Fruit fly (Drosophila melanogaster) whole organism, embryonic: ENCODE results near the gene PIG-Wb.

ENCODE experiments used
- Ada2b ChIP-seq: fragments of 200-800 bp; sonication (Bioruptor generic); IDR thresholded peaks from 2 replicates; pipeline ENCODE4 v1.3.6; 2022; ENCODE audit warnings: missing biosample characterization, missing genetic modification characterization
- Antp ChIP-seq: fragments of 200-800 bp; sonication (Bioruptor generic); optimal IDR thresholded peaks from 3 replicates; lab custom pipeline; 2016; ENCODE audit warnings: missing biosample characterization, missing genetic modification characterization
- Atf-2 ChIP-seq: fragments of 200-800 bp; sonication (Bioruptor generic); optimal IDR thresholded peaks from 2 replicates; lab custom pipeline; 2016; ENCODE audit warnings: missing biosample characterization, missing genetic modification characterization
- Awh ChIP-seq: fragments of 200-800 bp; sonication (Bioruptor generic); IDR thresholded peaks from 2 replicates; pipeline ENCODE4, ENCODE4 v1.3.6; 2022; ENCODE audit warnings: missing biosample characterization, missing genetic modification characterization
- BEAF-32 ChIP-seq: fragments of 200-800 bp; sonication (Bioruptor generic); optimal IDR thresholded peaks from 3 replicates; lab custom pipeline; 2017; ENCODE audit warnings: missing biosample characterization, missing genetic modification characterization, mild to moderate bottlenecking, moderate library complexity, missing genetic modification reagents
- CG11247 ChIP-seq: fragments of 200-800 bp; sonication (Bioruptor generic); IDR thresholded peaks from 2 replicates; pipeline ENCODE4 v1.3.6; 2022; ENCODE audit warnings: missing biosample characterization, missing genetic modification characterization
- CG11456 ChIP-seq: fragments of 200-800 bp; sonication (Bioruptor generic); IDR thresholded peaks from 3 replicates; pipeline ENCODE4 v1.3.6; 2022; ENCODE audit warnings: missing biosample characterization, missing genetic modification characterization
- CG11695 ChIP-seq: fragments of 200-800 bp; sonication (Bioruptor generic); IDR thresholded peaks from 3 replicates; pipeline ENCODE4 v1.3.6; 2022; ENCODE audit warnings: missing biosample characterization, missing genetic modification characterization
- CG11696 ChIP-seq: fragments of 200-800 bp; sonication (Bioruptor generic); IDR thresholded peaks from 2 replicates; pipeline ENCODE4 v1.3.6; 2022; ENCODE audit warnings: missing biosample characterization, missing genetic modification characterization
- CG12155 ChIP-seq: fragments of 200-800 bp; sonication (Bioruptor generic); optimal IDR thresholded peaks from 3 replicates; lab custom pipeline; 2016; ENCODE audit warnings: missing biosample characterization, missing genetic modification characterization
- CG12391 ChIP-seq: fragments of 200-800 bp; sonication (Bioruptor generic); optimal IDR thresholded peaks from 3 replicates; lab custom pipeline; 2018; ENCODE audit warnings: missing biosample characterization, mild to moderate bottlenecking, missing genetic modification characterization, moderate library complexity
- CG12744 ChIP-seq: fragments of 200-800 bp; sonication (Bioruptor generic); optimal IDR thresholded peaks from 2 replicates; lab custom pipeline; 2016; ENCODE audit warnings: missing biosample characterization, missing genetic modification characterization
- CG13424 ChIP-seq: fragments of 200-800 bp; sonication (Bioruptor generic); optimal IDR thresholded peaks from 2 replicates; lab custom pipeline; 2019; ENCODE audit warnings: missing biosample characterization, mild to moderate bottlenecking, missing genetic modification characterization, moderate library complexity
- CG14441 ChIP-seq: fragments of 200-800 bp; sonication (Bioruptor generic); IDR thresholded peaks from 2 replicates; pipeline ENCODE4 v1.3.6; 2022; ENCODE audit warnings: missing biosample characterization, missing genetic modification characterization
- CG1603 ChIP-seq: fragments of 200-800 bp; sonication (Bioruptor generic); optimal IDR thresholded peaks from 2 replicates; lab custom pipeline; 2019; ENCODE audit warnings: missing biosample characterization, mild to moderate bottlenecking, missing genetic modification characterization, moderate library complexity
- CG17328 ChIP-seq: fragments of 200-800 bp; sonication (Bioruptor generic); IDR thresholded peaks from 2 replicates; pipeline ENCODE4 v1.3.6; 2022; ENCODE audit warnings: missing biosample characterization, missing genetic modification characterization
- CG30403 ChIP-seq: fragments of 200-800 bp; sonication (Bioruptor generic); optimal IDR thresholded peaks from 3 replicates; lab custom pipeline; 2016; ENCODE audit warnings: missing biosample characterization, missing genetic modification characterization
- CG7271 ChIP-seq: fragments of 200-800 bp; sonication (Bioruptor generic); optimal IDR thresholded peaks from 2 replicates; lab custom pipeline; 2018; ENCODE audit warnings: missing biosample characterization, mild to moderate bottlenecking, missing genetic modification characterization, moderate library complexity
- CG7745 ChIP-seq: fragments of 200-800 bp; sonication (Bioruptor generic); optimal IDR thresholded peaks from 2 replicates; lab custom pipeline; 2018; ENCODE audit warnings: missing biosample characterization, mild to moderate bottlenecking, missing genetic modification characterization, moderate library complexity
- CG8089 ChIP-seq: fragments of 200-800 bp; sonication (Bioruptor generic); optimal IDR thresholded peaks from 3 replicates; lab custom pipeline; 2016; ENCODE audit warnings: missing biosample characterization, missing genetic modification characterization
- CG9797 ChIP-seq: fragments of 200-800 bp; sonication (Bioruptor generic); optimal IDR thresholded peaks from 3 replicates; lab custom pipeline; 2018; ENCODE audit warnings: missing biosample characterization, mild to moderate bottlenecking, missing genetic modification characterization
- Dbx ChIP-seq: fragments of 200-800 bp; sonication (Bioruptor generic); IDR thresholded peaks from 3 replicates; pipeline ENCODE4 v1.3.6; 2022; ENCODE audit warnings: missing biosample characterization, missing genetic modification characterization
- E2f1 ChIP-seq: fragments of 200-800 bp; sonication (Bioruptor generic); IDR thresholded peaks from 2 replicates; pipeline ENCODE4 v1.3.6; 2022; ENCODE audit warnings: missing biosample characterization, missing genetic modification characterization
- HLH4C ChIP-seq: fragments of 200-800 bp; sonication (Bioruptor generic); IDR thresholded peaks from 3 replicates; pipeline ENCODE4 v1.3.6; 2022; ENCODE audit warnings: missing biosample characterization, missing genetic modification characterization; ENCODE audit not compliant: partially characterized antibody
- Oaz ChIP-seq: fragments of 200-800 bp; sonication (Bioruptor generic); IDR thresholded peaks from 2 replicates; pipeline ENCODE4 v1.3.6; 2022; ENCODE audit warnings: missing biosample characterization, missing genetic modification characterization
- Ptx1 ChIP-seq: fragments of 200-800 bp; sonication (Bioruptor generic); IDR thresholded peaks from 2 replicates; pipeline ENCODE4 v1.3.6; 2022; ENCODE audit warnings: missing biosample characterization, missing genetic modification characterization
- Sox102F ChIP-seq: fragments of 200-800 bp; sonication (Bioruptor generic); optimal IDR thresholded peaks from 2 replicates; lab custom pipeline; 2018; ENCODE audit warnings: missing biosample characterization, mild to moderate bottlenecking, missing genetic modification characterization, moderate library complexity
- Stat92E ChIP-seq, 3 experiments: fragments of >200 bp in 2 of 3; fragments of 200-800 bp in 1 of 3; sonication (Bioruptor generic) in 1 of 3; optimal IDR thresholded peaks; 2 replicates each; lab custom pipeline; 2017 to 2019; ENCODE audit warnings: missing biosample characterization in 3 of 3, missing genetic modification characterization in 3 of 3, mild to moderate bottlenecking in 1 of 3, moderate library complexity in 1 of 3
- Xrp1 ChIP-seq: fragments of 200-800 bp; sonication (Bioruptor generic); IDR thresholded peaks from 2 replicates; pipeline ENCODE4 v1.3.6; 2022; ENCODE audit warnings: missing biosample characterization, missing genetic modification characterization
- amos ChIP-seq: fragments of 200-800 bp; sonication (Bioruptor generic); IDR thresholded peaks from 2 replicates; pipeline ENCODE4 v1.3.6; 2022; ENCODE audit warnings: missing biosample characterization, missing genetic modification characterization; ENCODE audit not compliant: partially characterized antibody
- az2 ChIP-seq: fragments of 200-800 bp; sonication (Bioruptor generic); optimal IDR thresholded peaks from 3 replicates; lab custom pipeline; 2016; ENCODE audit warnings: missing biosample characterization, missing genetic modification characterization
- chn ChIP-seq: fragments of 200-800 bp; sonication (Bioruptor generic); optimal IDR thresholded peaks from 2 replicates; lab custom pipeline; 2016; ENCODE audit warnings: missing biosample characterization, missing genetic modification characterization
- croc ChIP-seq: fragments of 200-800 bp; sonication (Bioruptor generic); conservative IDR thresholded peaks from 3 replicates; pipeline ENCODE4 v1.3.6; 2022; ENCODE audit warnings: missing biosample characterization, missing genetic modification characterization
- dimm ChIP-seq: fragments of 200-800 bp; sonication (Bioruptor generic); IDR thresholded peaks from 2 replicates; pipeline ENCODE4 v1.3.6; 2022; ENCODE audit warnings: missing biosample characterization, missing genetic modification characterization
- eve ChIP-seq, 2 experiments: fragments of >200 bp; optimal IDR thresholded peaks; 2 replicates each; lab custom pipeline; 2017; ENCODE audit warnings: missing biosample characterization in 2 of 2, missing genetic modification characterization in 2 of 2
- ftz-f1 ChIP-seq: fragments of 200-800 bp; sonication (Bioruptor generic); optimal IDR thresholded peaks from 2 replicates; lab custom pipeline; 2016; ENCODE audit warnings: missing biosample characterization, missing genetic modification characterization
- gce ChIP-seq: fragments of 200-800 bp; sonication (Bioruptor generic); IDR thresholded peaks from 3 replicates; pipeline ENCODE4 v1.3.6; 2022; ENCODE audit warnings: missing biosample characterization, missing genetic modification characterization
- kah ChIP-seq: fragments of 200-800 bp; sonication (Bioruptor generic); optimal IDR thresholded peaks from 2 replicates; lab custom pipeline; 2018; ENCODE audit warnings: missing biosample characterization, mild to moderate bottlenecking, missing genetic modification characterization
- lola ChIP-seq, 3 experiments: fragments of >200 bp in 2 of 3; fragments of 200-800 bp in 1 of 3; sonication (Bioruptor generic) in 1 of 3; optimal IDR thresholded peaks; 2 replicates each; lab custom pipeline; 2017 to 2019; ENCODE audit warnings: missing biosample characterization in 3 of 3, missing genetic modification characterization in 3 of 3, mild to moderate bottlenecking in 1 of 3, moderate library complexity in 1 of 3
- nerfin-1 ChIP-seq: fragments of 200-800 bp; sonication (Bioruptor generic); optimal IDR thresholded peaks from 3 replicates; lab custom pipeline; 2019; ENCODE audit warnings: missing biosample characterization, mild to moderate bottlenecking, missing genetic modification characterization, moderate library complexity
- nmo ChIP-seq: fragments of 200-800 bp; sonication (Bioruptor generic); optimal IDR thresholded peaks from 2 replicates; lab custom pipeline; 2018; ENCODE audit warnings: missing biosample characterization, mild to moderate bottlenecking, missing genetic modification characterization, moderate library complexity
- pho ChIP-seq: fragments of 200-800 bp; sonication (Bioruptor generic); optimal IDR thresholded peaks from 2 replicates; lab custom pipeline; 2016; ENCODE audit warnings: missing biosample characterization, missing genetic modification characterization
- prd ChIP-seq, 3 experiments: fragments of >200 bp in 2 of 3; fragments of 200-800 bp in 1 of 3; sonication (Bioruptor generic) in 1 of 3; optimal IDR thresholded peaks in 2 of 3; IDR thresholded peaks in 1 of 3; 2 replicates in 2 of 3; 3 replicates in 1 of 3; pipeline versions ENCODE4 v1.3.6 to Lab custom; 2017 to 2022; ENCODE audit warnings: missing biosample characterization in 1 of 3, missing genetic modification characterization in 1 of 3
- sens ChIP-seq: fragments of 200-800 bp; sonication (Bioruptor generic); peaks from one replicate; lab custom pipeline; 2016; ENCODE audit warnings: missing biosample characterization, missing genetic modification characterization
- ssp ChIP-seq: fragments of 200-800 bp; sonication (Bioruptor generic); IDR thresholded peaks from 2 replicates; pipeline ENCODE4 v1.3.6; 2022; ENCODE audit warnings: missing biosample characterization, missing genetic modification characterization
- tap ChIP-seq: fragments of 200-800 bp; optimal IDR thresholded peaks from 3 replicates; lab custom pipeline; 2019; ENCODE audit warnings: missing biosample characterization, mild to moderate bottlenecking, missing genetic modification characterization, moderate library complexity
- trem ChIP-seq: fragments of 200-800 bp; optimal IDR thresholded peaks from 3 replicates; lab custom pipeline; 2019; ENCODE audit warnings: missing biosample characterization, mild to moderate bottlenecking, missing genetic modification characterization, moderate library complexity
- unc-4 ChIP-seq: fragments of 200-800 bp; sonication (Bioruptor generic); IDR thresholded peaks from 2 replicates; pipeline ENCODE4 v1.3.6; 2022; ENCODE audit warnings: missing biosample characterization, missing genetic modification characterization; ENCODE audit not compliant: partially characterized antibody
- unpg ChIP-seq: fragments of 200-800 bp; sonication (Bioruptor generic); optimal IDR thresholded peaks from 3 replicates; lab custom pipeline; 2018; ENCODE audit warnings: missing biosample characterization, mild to moderate bottlenecking, missing genetic modification characterization, moderate library complexity

Gene PIG-Wb

dm6 chr3L:1692122-1692786 lies 45.7 kb downstream of the PIG-Wb start:
- TF ChIP-seq lola (GFP tag; optimal IDR thresholded peaks at IDR 0.05; lab: Kevin White, UChicago) (no peak), Ptx1 (GFP tag; lab: Robert Waterston, UW) (0 out of 2 replicates have a peak, but pooled peaks have one; percentile 14), Stat92E (GFP tag; optimal IDR thresholded peaks at IDR 0.05; lab: Kevin White, UChicago) (no peak), Awh (GFP tag; lab: Robert Waterston, UW) (0 out of 2 replicates have a peak, but pooled peaks have one; percentile 34), Oaz (GFP tag; lab: Robert Waterston, UW) (no peak), CG7745 (tag; lab: Kevin White, UChicago) (no peak), CG11247 (GFP tag; lab: Robert Waterston, UW) (0 out of 2 replicates have a peak, but pooled peaks have one; percentile 16), CG11696 (GFP tag; lab: Robert Waterston, UW) (peak; percentile 73), Ada2b (GFP tag; lab: Robert Waterston, UW) (no peak), sens (GFP tag; lab: Kevin White, UChicago) (peak; percentile 77), nmo (GFP tag; lab: Kevin White, UChicago) (peak; percentile 7), dimm (GFP tag; lab: Robert Waterston, UW) (no peak), kah (GFP tag; lab: Kevin White, UChicago) (no peak), CG13424 (tag; lab: Kevin White, UChicago) (no peak), CG14441 (GFP tag; lab: Robert Waterston, UW) (peak; percentile 35; the same call in 1 of the 2 replicates), eve (GFP tag; optimal IDR thresholded peaks at IDR 0.05; lab: Kevin White, UChicago) (no peak), Dbx (GFP tag; lab: Robert Waterston, UW) (no peak), prd (optimal IDR thresholded peaks at IDR 0.05; lab: Kevin White, UChicago) (no peak), prd (GFP tag; IDR thresholded peaks at IDR 0.05; lab: Robert Waterston, UW) (peak; percentile 61; the same call in 2 of the 3 replicates), amos (no peak), tap (tag; lab: Kevin White, UChicago) (no peak), ssp (GFP tag; lab: Robert Waterston, UW) (no peak), CG12744 (GFP tag; lab: Kevin White, UChicago) (no peak), CG11456 (GFP tag; lab: Robert Waterston, UW) (0 out of 3 replicates have a peak, but pooled peaks have one; percentile 8), croc (GFP tag; lab: Robert Waterston, UW) (peak; percentile 25; the same call in 1 of the 3 replicates), Atf-2 (no peak), ftz-f1 (no peak), CG9797 (GFP tag; lab: Kevin White, UChicago) (no peak), gce (GFP tag; lab: Robert Waterston, UW) (no peak), CG1603 (peak; percentile 55), unc-4 (no peak), Sox102F (GFP tag; lab: Kevin White, UChicago) (no peak), trem (tag; lab: Kevin White, UChicago) (no peak), CG11695 (GFP tag; lab: Robert Waterston, UW) (0 out of 3 replicates have a peak, but pooled peaks have one; percentile 23), BEAF-32 (GFP tag; lab: Kevin White, UChicago) (no peak), CG30403 (GFP tag; lab: Kevin White, UChicago) (no peak), CG7271 (tag; lab: Kevin White, UChicago) (no peak), CG12155 (GFP tag; lab: Kevin White, UChicago) (no peak), chn (GFP tag; lab: Kevin White, UChicago) (no peak), az2 (no peak), unpg (GFP tag; lab: Kevin White, UChicago) (no peak), pho (no peak), CG8089 (GFP tag; lab: Kevin White, UChicago) (no peak), E2f1 (GFP tag; lab: Robert Waterston, UW) (no peak), HLH4C (GFP tag; lab: Robert Waterston, UW) (no peak), Antp (GFP tag; lab: Kevin White, UChicago) (no peak), nerfin-1 (tag; lab: Kevin White, UChicago) (no peak), CG12391 (no peak), CG17328 (GFP tag; lab: Robert Waterston, UW) (peak; percentile 45), Xrp1 (GFP tag; lab: Robert Waterston, UW) (peak; percentile 49)
